Fruit fly (Drosophila melanogaster) whole organism, embryonic: Measurements from ENCODE around the gene CG32564.

Experiments
- Aef1 ChIP-seq: fragments of 200-800 bp; sonication (Bioruptor generic); IDR thresholded peaks from 3 replicates; pipeline ENCODE4 v1.3.6; 2022; ENCODE audit warnings: missing biosample characterization, missing genetic modification characterization
- Bdp1 ChIP-seq: fragments of 200-800 bp; sonication (Bioruptor generic); optimal IDR thresholded peaks from 3 replicates; lab custom pipeline; 2016; ENCODE audit warnings: missing biosample characterization, missing genetic modification characterization
- CG10543 ChIP-seq: fragments of 200-800 bp; sonication (Bioruptor generic); optimal IDR thresholded peaks from 3 replicates; lab custom pipeline; 2017; ENCODE audit warnings: missing biosample characterization, mild to moderate bottlenecking, missing genetic modification characterization, moderate library complexity
- CG10565 ChIP-seq: fragments of 200-800 bp; sonication (Bioruptor generic); optimal IDR thresholded peaks from 3 replicates; lab custom pipeline; 2016; ENCODE audit warnings: missing biosample characterization, mild to moderate bottlenecking, missing genetic modification characterization
- CG11696 ChIP-seq: fragments of 200-800 bp; sonication (Bioruptor generic); IDR thresholded peaks from 2 replicates; pipeline ENCODE4 v1.3.6; 2022; ENCODE audit warnings: missing biosample characterization, missing genetic modification characterization
- CG1233 ChIP-seq: fragments of 200-800 bp; sonication (Bioruptor generic); optimal IDR thresholded peaks from 4 replicates; lab custom pipeline; 2018; ENCODE audit warnings: missing biosample characterization, mild to moderate bottlenecking, missing genetic modification characterization
- CG14667 ChIP-seq: fragments of 200-800 bp; sonication (Bioruptor generic); IDR thresholded peaks from 2 replicates; pipeline ENCODE4 v1.3.6; 2022; ENCODE audit warnings: missing biosample characterization, missing genetic modification characterization
- CG3281 ChIP-seq: fragments of 200-800 bp; sonication (Bioruptor generic); optimal IDR thresholded peaks from 3 replicates; lab custom pipeline; 2017; ENCODE audit warnings: missing biosample characterization, mild to moderate bottlenecking, missing genetic modification characterization
- CG42726 ChIP-seq: fragments of 200-800 bp; sonication (Bioruptor generic); IDR thresholded peaks from 2 replicates; pipeline ENCODE4 v1.3.6; 2022; ENCODE audit warnings: missing biosample characterization, missing genetic modification characterization; ENCODE audit not compliant: partially characterized antibody
- CG6272 ChIP-seq: fragments of 200-800 bp; sonication (Bioruptor generic); IDR thresholded peaks from 2 replicates; pipeline ENCODE4 v1.3.6; 2022; ENCODE audit warnings: missing biosample characterization, missing genetic modification characterization
- CG6683 ChIP-seq: fragments of 200-800 bp; sonication (Bioruptor generic); optimal IDR thresholded peaks from 2 replicates; lab custom pipeline; 2017; ENCODE audit warnings: missing biosample characterization, mild to moderate bottlenecking, missing genetic modification characterization, missing genetic modification reagents
- CG8089 ChIP-seq: fragments of 200-800 bp; sonication (Bioruptor generic); optimal IDR thresholded peaks from 3 replicates; lab custom pipeline; 2016; ENCODE audit warnings: missing biosample characterization, missing genetic modification characterization
- CG9817 ChIP-seq: fragments of 200-800 bp; sonication (Bioruptor generic); optimal IDR thresholded peaks from 2 replicates; lab custom pipeline; 2018; ENCODE audit warnings: missing biosample characterization, mild to moderate bottlenecking, missing genetic modification characterization, moderate library complexity
- Ets97D ChIP-seq: fragments of 200-800 bp; sonication (Bioruptor generic); optimal IDR thresholded peaks from 3 replicates; lab custom pipeline; 2016; ENCODE audit warnings: missing biosample characterization, missing genetic modification characterization
- GATAe ChIP-seq: fragments of 200-800 bp; sonication (Bioruptor generic); conservative IDR thresholded peaks from 2 replicates; pipeline ENCODE4 v1.3.6; 2022; ENCODE audit warnings: missing biosample characterization, missing genetic modification characterization
- Gug ChIP-seq: fragments of 200-800 bp; sonication (Bioruptor generic); IDR thresholded peaks from 4 replicates; pipeline ENCODE4 v1.3.6; 2022; ENCODE audit warnings: missing biosample characterization, missing genetic modification characterization
- HmgD ChIP-seq: fragments of 200-800 bp; sonication (Bioruptor generic); optimal IDR thresholded peaks from 3 replicates; lab custom pipeline; 2016; ENCODE audit warnings: missing biosample characterization, missing genetic modification characterization
- Mrtf ChIP-seq: fragments of 200-800 bp; sonication (Bioruptor generic); IDR thresholded peaks from 3 replicates; pipeline ENCODE4 v1.3.6; 2022; ENCODE audit warnings: missing biosample characterization, missing genetic modification characterization
- NK7.1 ChIP-seq: fragments of 200-800 bp; sonication (Bioruptor generic); optimal IDR thresholded peaks from 3 replicates; lab custom pipeline; 2016; ENCODE audit warnings: missing biosample characterization, missing genetic modification characterization
- Scr ChIP-seq: fragments of 200-800 bp; sonication (Bioruptor generic); IDR thresholded peaks from 2 replicates; pipeline ENCODE4 v1.3.6; 2022; ENCODE audit warnings: missing biosample characterization, missing genetic modification characterization; ENCODE audit not compliant: partially characterized antibody
- Spps ChIP-seq: fragments of 200-800 bp; sonication (Bioruptor generic); optimal IDR thresholded peaks from 2 replicates; lab custom pipeline; 2018; ENCODE audit warnings: missing biosample characterization, mild to moderate bottlenecking, missing genetic modification characterization
- Trl ChIP-seq, 3 experiments: fragments of >200 bp in 2 of 3; fragments of 200-800 bp in 1 of 3; sonication (Bioruptor generic) in 1 of 3; optimal IDR thresholded peaks; 2 replicates in 1 of 3; 3 replicates in 2 of 3; lab custom pipeline; 2016 to 2017; ENCODE audit warnings: missing biosample characterization in 1 of 3, missing genetic modification characterization in 1 of 3
- ap ChIP-seq: fragments of 200-800 bp; sonication (Bioruptor generic); IDR thresholded peaks from 2 replicates; pipeline ENCODE4 v1.3.6; 2022; ENCODE audit warnings: missing biosample characterization, missing genetic modification characterization
- bowl ChIP-seq: fragments of 200-800 bp; sonication (Bioruptor generic); IDR thresholded peaks from 2 replicates; pipeline ENCODE4 v1.3.6; 2022; ENCODE audit warnings: missing biosample characterization, missing genetic modification characterization
- danr ChIP-seq: fragments of 200-800 bp; sonication (Bioruptor generic); IDR thresholded peaks from 2 replicates; pipeline ENCODE4 v1.3.6; 2022; ENCODE audit warnings: missing biosample characterization, missing genetic modification characterization
- dmrt99B ChIP-seq: fragments of 200-800 bp; sonication (Bioruptor generic); optimal IDR thresholded peaks from 2 replicates; lab custom pipeline; 2018; ENCODE audit warnings: missing biosample characterization, mild to moderate bottlenecking, missing genetic modification characterization, moderate library complexity
- exex ChIP-seq: fragments of 200-800 bp; sonication (Bioruptor generic); optimal IDR thresholded peaks from 4 replicates; lab custom pipeline; 2018; ENCODE audit warnings: missing biosample characterization, mild to moderate bottlenecking, missing genetic modification characterization, moderate library complexity
- hbn ChIP-seq: fragments of 200-800 bp; sonication (Bioruptor generic); IDR thresholded peaks from 2 replicates; pipeline ENCODE4 v1.3.6; 2022; ENCODE audit warnings: missing biosample characterization, missing genetic modification characterization; ENCODE audit not compliant: partially characterized antibody
- hkb ChIP-seq, 2 experiments: fragments of 200-800 bp in 1 of 2; fragments of >200 bp in 1 of 2; sonication (Bioruptor generic) in 1 of 2; IDR thresholded peaks in 1 of 2; optimal IDR thresholded peaks in 1 of 2; 2 replicates each; pipeline versions ENCODE4 v1.3.6 to Lab custom; 2017 to 2022; ENCODE audit warnings: missing biosample characterization in 1 of 2, missing genetic modification characterization in 1 of 2
- mam ChIP-seq: fragments of 200-800 bp; sonication (Bioruptor generic); optimal IDR thresholded peaks from 3 replicates; lab custom pipeline; 2016; ENCODE audit warnings: missing biosample characterization, missing genetic modification characterization
- odd ChIP-seq: fragments of 200-800 bp; sonication (Bioruptor generic); optimal IDR thresholded peaks from 2 replicates; lab custom pipeline; 2017; ENCODE audit warnings: missing biosample characterization, mild to moderate bottlenecking, missing genetic modification characterization
- sd ChIP-seq: fragments of 200-800 bp; sonication (Bioruptor generic); optimal IDR thresholded peaks from 3 replicates; lab custom pipeline; 2018; ENCODE audit warnings: missing biosample characterization, mild to moderate bottlenecking, missing genetic modification characterization, moderate library complexity
- sim ChIP-seq: fragments of 200-800 bp; sonication (Bioruptor generic); IDR thresholded peaks from 2 replicates; pipeline ENCODE4 v1.3.6; 2022; ENCODE audit warnings: missing biosample characterization, missing genetic modification characterization
- slbo ChIP-seq: fragments of 200-800 bp; sonication (Bioruptor generic); IDR thresholded peaks from 2 replicates; pipeline ENCODE4 v1.3.6; 2022; ENCODE audit warnings: missing biosample characterization, missing genetic modification characterization
- sug ChIP-seq: fragments of 200-800 bp; optimal IDR thresholded peaks from 2 replicates; lab custom pipeline; 2019; ENCODE audit warnings: missing biosample characterization, mild to moderate bottlenecking, missing genetic modification characterization, moderate library complexity
- tin ChIP-seq: fragments of 200-800 bp; sonication (Bioruptor generic); optimal IDR thresholded peaks from 3 replicates; lab custom pipeline; 2016; ENCODE audit warnings: missing biosample characterization, missing genetic modification characterization
- trem ChIP-seq: fragments of 200-800 bp; optimal IDR thresholded peaks from 3 replicates; lab custom pipeline; 2019; ENCODE audit warnings: missing biosample characterization, mild to moderate bottlenecking, missing genetic modification characterization, moderate library complexity
- ttk ChIP-seq: fragments of 200-800 bp; sonication (Bioruptor generic); IDR thresholded peaks from 2 replicates; pipeline ENCODE4 v2.1.2; 2022; ENCODE audit warnings: missing biosample characterization, missing genetic modification characterization
- zen ChIP-seq: fragments of 200-800 bp; sonication (Bioruptor generic); optimal IDR thresholded peaks from 3 replicates; lab custom pipeline; 2018; ENCODE audit warnings: missing biosample characterization, mild to moderate bottlenecking, missing genetic modification characterization, moderate library complexity

The CG32564 gene

DNA sequence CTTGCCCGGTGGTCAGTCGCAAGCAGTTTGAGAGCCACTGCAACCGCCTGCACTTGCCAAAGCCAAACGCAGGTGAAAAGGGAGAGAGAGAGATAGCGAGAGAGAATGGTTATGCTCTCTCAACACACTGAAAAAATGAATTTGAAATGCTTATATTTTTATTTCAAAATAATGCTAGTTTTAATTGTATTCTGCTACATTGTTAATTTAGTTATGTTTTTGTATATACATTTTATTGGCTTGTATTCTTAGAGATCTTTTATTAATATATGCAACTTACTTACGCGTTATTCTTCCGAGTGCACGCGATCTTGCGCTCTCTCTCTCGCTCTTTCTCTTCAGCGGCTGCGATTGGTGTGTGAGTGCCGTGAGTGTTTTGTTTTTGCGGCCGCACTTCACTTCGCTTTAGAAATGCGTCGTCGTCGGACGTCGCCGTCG is 27.7 kb upstream of the CG32564 start (continued):
- peak; percentile 97 for TF ChIP-seq Aef1
- TF ChIP-seq GATAe (GFP tag; lab: Robert Waterston, UW) = peak; percentile 96
- TF ChIP-seq CG6272 (GFP tag; lab: Robert Waterston, UW) = peak; percentile 99
- TF ChIP-seq ap (GFP tag; lab: Robert Waterston, UW) = peak; percentile 60
- peak; percentile 98 for TF ChIP-seq CG14667
- TF ChIP-seq CG10543 (GFP tag; lab: Kevin White, UChicago) = no peak
- TF ChIP-seq Mrtf (GFP tag; lab: Robert Waterston, UW) = peak; percentile 98
- TF ChIP-seq ttk = peak; percentile 99
- TF ChIP-seq sug (tag; lab: Kevin White, UChicago) = peak; percentile 82
- peak; percentile 88 for TF ChIP-seq odd (GFP tag; lab: Kevin White, UChicago)
- TF ChIP-seq hbn = no peak
- TF ChIP-seq slbo = no peak
- peak; percentile 96 for TF ChIP-seq CG1233 (GFP tag; lab: Kevin White, UChicago)
- peak; percentile 90 for TF ChIP-seq CG8089 (GFP tag; lab: Kevin White, UChicago)
- peak; percentile 99 for TF ChIP-seq sim (GFP tag; lab: Robert Waterston, UW)
- no peak for TF ChIP-seq Scr (GFP tag; lab: Robert Waterston, UW)
- peak; percentile 98 for TF ChIP-seq zen
- no peak for TF ChIP-seq hkb (optimal IDR thresholded peaks at IDR 0.05; lab: Kevin White, UChicago)
- TF ChIP-seq hkb (GFP tag; IDR thresholded peaks at IDR 0.05; lab: Robert Waterston, UW) = peak; percentile 99
- TF ChIP-seq Ets97D (GFP tag; lab: Kevin White, UChicago) = peak; percentile 92
- peak; percentile 92 for TF ChIP-seq mam
- TF ChIP-seq CG9817 (tag; lab: Kevin White, UChicago) = no peak
- peak; percentile 87 to 93 for TF ChIP-seq Trl (optimal IDR thresholded peaks at IDR 0.05; lab: Kevin White, UChicago)
- peak; percentile 93 for TF ChIP-seq Trl (GFP tag; optimal IDR thresholded peaks at IDR 0.05; lab: Kevin White, UChicago)
- TF ChIP-seq Bdp1 = no peak
- TF ChIP-seq CG3281 (GFP tag; lab: Kevin White, UChicago) = peak; percentile 94
- peak; percentile 97 for TF ChIP-seq Spps (tag; lab: Kevin White, UChicago)
- peak; percentile 96 for TF ChIP-seq NK7.1 (GFP tag; lab: Kevin White, UChicago)
- peak; percentile 77 for TF ChIP-seq CG10565 (GFP tag; lab: Kevin White, UChicago)
- no peak for TF ChIP-seq HmgD (GFP tag; lab: Kevin White, UChicago)
- TF ChIP-seq Gug (GFP tag; lab: Robert Waterston, UW) = peak; percentile 92
- peak; percentile 99 for TF ChIP-seq dmrt99B (tag; lab: Kevin White, UChicago)
- TF ChIP-seq CG42726 (GFP tag; lab: Robert Waterston, UW) = no peak
- TF ChIP-seq bowl (GFP tag; lab: Robert Waterston, UW) = peak; percentile 99
- peak; percentile 98 for TF ChIP-seq tin (GFP tag; lab: Kevin White, UChicago)
- TF ChIP-seq CG6683 (GFP tag; lab: Kevin White, UChicago) = peak; percentile 94
- peak; percentile 96 for TF ChIP-seq trem (tag; lab: Kevin White, UChicago)
- TF ChIP-seq danr (GFP tag; lab: Robert Waterston, UW) = peak; percentile 98

DNA sequence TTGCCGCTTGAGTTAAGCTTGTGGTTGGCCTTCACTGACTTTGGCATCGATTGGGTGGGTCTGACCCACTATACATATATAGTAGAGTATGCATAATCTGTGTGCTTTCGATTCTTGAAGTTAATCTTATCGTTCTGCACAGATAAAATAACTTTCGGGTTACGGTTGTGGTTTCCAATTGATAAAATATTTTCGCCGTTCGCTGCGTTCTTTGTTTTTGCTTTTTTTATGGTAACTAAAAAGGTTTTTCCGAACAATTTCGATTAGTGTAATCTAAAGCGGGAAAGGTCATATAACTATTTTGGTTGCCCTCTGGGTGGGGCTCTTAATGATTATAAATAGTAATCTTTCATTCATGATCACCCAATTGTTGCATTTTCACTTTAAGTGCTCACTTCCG is 25.7 kb upstream of the CG32564 start:
- TF ChIP-seq CG11696 (GFP tag; lab: Robert Waterston, UW) (no peak), sd (tag; lab: Kevin White, UChicago) (peak; percentile 75), exex (peak; percentile 62)
